Worm (Caenorhabditis elegans) whole organism, mixed stage, embryonic: ENCODE measurements around the gene R31.2.

Source experiments
- flh-1 ChIP-seq: fragments of 200-800 bp; sonication (Bioruptor generic); optimal IDR thresholded peaks from 2 replicates; lab custom pipeline; 2018; ENCODE audit warnings: mild to moderate bottlenecking, missing genetic modification characterization, moderate library complexity, missing compliant biosample characterization
- nhr-28 ChIP-seq: fragments of 150-350 bp; optimal IDR thresholded peaks from 2 replicates; lab custom pipeline; 2014; ENCODE audit warnings: missing biosample characterization, missing genetic modification characterization

- no peak for TF ChIP-seq flh-1 (GFP tag; lab: Kevin White, UChicago)
- no peak for TF ChIP-seq nhr-28 (tag; lab: Kevin White, UChicago)
These were observed 33.9 kb downstream of the R31.2 start for ce11 chrV:11951227-11951626.
